Fruit fly (Drosophila melanogaster) whole organism, adult: ENCODE results near the gene CG15414.
A peak's percentile ranks its signal among the peaks of the same experiment; 100 is the strongest.

Experiments
- CG11617 ChIP-seq: fragments of 200-800 bp; sonication (Bioruptor generic); optimal IDR thresholded peaks from 2 replicates; lab custom pipeline; 2017; ENCODE audit warnings: mild to moderate bottlenecking, missing biosample characterization, missing genetic modification reagents, missing genetic modification characterization
- CG1620 ChIP-seq: fragments of 200-800 bp; sonication (Bioruptor generic); optimal IDR thresholded peaks from 2 replicates; lab custom pipeline; 2016; ENCODE audit warnings: missing biosample characterization, missing genetic modification characterization
- CG33017 ChIP-seq: fragments of 200-800 bp; sonication (Bioruptor generic); optimal IDR thresholded peaks from 2 replicates; lab custom pipeline; 2018; ENCODE audit warnings: missing biosample characterization, mild to moderate bottlenecking, missing genetic modification characterization, moderate library complexity
- CG7045 ChIP-seq: fragments of 200-800 bp; sonication (Bioruptor generic); optimal IDR thresholded peaks from 2 replicates; lab custom pipeline; 2017; ENCODE audit warnings: missing biosample characterization, mild to moderate bottlenecking, missing genetic modification characterization
- CG7101 ChIP-seq: fragments of 200-800 bp; sonication (Bioruptor generic); optimal IDR thresholded peaks from 2 replicates; lab custom pipeline; 2018; ENCODE audit warnings: missing biosample characterization, mild to moderate bottlenecking, missing genetic modification characterization, moderate library complexity
- Clk ChIP-seq: fragments of 200-800 bp; sonication (Bioruptor generic); optimal IDR thresholded peaks from 2 replicates; lab custom pipeline; 2017; ENCODE audit warnings: missing biosample characterization, missing genetic modification characterization
- Crg-1 ChIP-seq: fragments of 200-800 bp; sonication (Bioruptor generic); optimal IDR thresholded peaks from 2 replicates; lab custom pipeline; 2016; ENCODE audit warnings: missing biosample characterization, missing genetic modification characterization
- Mnt ChIP-seq: fragments of 200-800 bp; sonication (Bioruptor generic); optimal IDR thresholded peaks from 2 replicates; lab custom pipeline; 2016; ENCODE audit warnings: missing biosample characterization, mild to moderate bottlenecking, missing genetic modification characterization
- cic ChIP-seq: fragments of 200-800 bp; sonication (Bioruptor generic); optimal IDR thresholded peaks from 2 replicates; lab custom pipeline; 2017; ENCODE audit warnings: missing biosample characterization, mild to moderate bottlenecking, missing genetic modification characterization, moderate library complexity
- ovo ChIP-seq: fragments of 200-800 bp; sonication (Bioruptor generic); optimal IDR thresholded peaks from 2 replicates; lab custom pipeline; 2016; ENCODE audit warnings: missing biosample characterization, missing genetic modification characterization
- pad ChIP-seq: fragments of 200-800 bp; sonication (Bioruptor generic); optimal IDR thresholded peaks from 3 replicates; lab custom pipeline; 2017; ENCODE audit warnings: missing biosample characterization, missing genetic modification characterization, mild to moderate bottlenecking, moderate library complexity, missing genetic modification reagents
- tj ChIP-seq: fragments of 200-800 bp; sonication (Bioruptor generic); optimal IDR thresholded peaks from 3 replicates; lab custom pipeline; 2017; ENCODE audit warnings: missing biosample characterization, mild to moderate bottlenecking, missing genetic modification characterization, moderate library complexity

- TF ChIP-seq CG11617 (GFP tag; lab: Kevin White, UChicago) (no peak), Mnt (GFP tag; lab: Kevin White, UChicago) (peak; percentile 19), tj (no peak), cic (GFP tag; lab: Kevin White, UChicago) (no peak), pad (no peak), CG7045 (GFP tag; lab: Kevin White, UChicago) (no peak), CG7101 (tag; lab: Kevin White, UChicago) (no peak), CG33017 (tag; lab: Kevin White, UChicago) (no peak), Clk (GFP tag; lab: Kevin White, UChicago) (no peak), Crg-1 (GFP tag; lab: Kevin White, UChicago) (no peak), ovo (GFP tag; lab: Kevin White, UChicago) (no peak), CG1620 (GFP tag; lab: Kevin White, UChicago) (no peak)
These were observed 14.3 kb downstream of the CG15414 start for dm6 chr2L:3476399-3477056.
